Fruit fly (Drosophila melanogaster) whole organism, prepupa: ENCODE measurements around the gene CG43915.
A peak's percentile ranks its signal among the peaks of the same experiment; 100 is the strongest.

ENCODE experiments used
- CG11762 ChIP-seq: fragments of 200-800 bp; sonication (Bioruptor generic); optimal IDR thresholded peaks from 3 replicates; lab custom pipeline; 2016; ENCODE audit warnings: missing biosample characterization, missing genetic modification characterization; ENCODE audit not compliant: insufficient read depth
- CG15336 ChIP-seq: fragments of 200-800 bp; sonication (Bioruptor generic); IDR thresholded peaks from 2 replicates; pipeline ENCODE4 v1.3.6; 2022; ENCODE audit warnings: missing biosample characterization, missing genetic modification characterization
- CG1621 ChIP-seq: fragments of 200-800 bp; sonication (Bioruptor generic); optimal IDR thresholded peaks from 3 replicates; lab custom pipeline; 2018; ENCODE audit warnings: missing biosample characterization, mild to moderate bottlenecking, missing genetic modification characterization
- CG16779 ChIP-seq: fragments of 200-800 bp; sonication (Bioruptor generic); optimal IDR thresholded peaks from 3 replicates; lab custom pipeline; 2017; ENCODE audit warnings: missing biosample characterization, mild to moderate bottlenecking, missing genetic modification characterization
- CG31627 ChIP-seq: fragments of 200-800 bp; sonication (Bioruptor generic); optimal IDR thresholded peaks from 3 replicates; lab custom pipeline; 2016; ENCODE audit warnings: missing biosample characterization, missing genetic modification characterization
- CG32006 ChIP-seq: fragments of 200-800 bp; sonication (Bioruptor generic); optimal IDR thresholded peaks from 3 replicates; lab custom pipeline; 2017; ENCODE audit warnings: missing biosample characterization, mild to moderate bottlenecking, missing genetic modification characterization
- CG34406 ChIP-seq: fragments of 200-800 bp; sonication (Bioruptor generic); optimal IDR thresholded peaks from 3 replicates; lab custom pipeline; 2016; ENCODE audit warnings: missing biosample characterization, missing genetic modification characterization
- CG6276 ChIP-seq: fragments of 200-800 bp; sonication (Bioruptor generic); optimal IDR thresholded peaks from 2 replicates; lab custom pipeline; 2017; ENCODE audit warnings: missing biosample characterization, mild to moderate bottlenecking, missing genetic modification characterization
- CG6792 ChIP-seq: fragments of 200-800 bp; sonication (Bioruptor generic); optimal IDR thresholded peaks from 3 replicates; lab custom pipeline; 2016; ENCODE audit warnings: missing biosample characterization, missing genetic modification characterization
- CG7368 ChIP-seq: fragments of 200-800 bp; sonication (Bioruptor generic); optimal IDR thresholded peaks from 3 replicates; lab custom pipeline; 2016; ENCODE audit warnings: missing biosample characterization, missing genetic modification characterization
- CG8119 ChIP-seq: fragments of 200-800 bp; sonication (Bioruptor generic); IDR thresholded peaks from 3 replicates; pipeline ENCODE4 v1.3.6; 2022; ENCODE audit warnings: missing biosample characterization, missing genetic modification characterization
- CG8319 ChIP-seq: fragments of 200-800 bp; sonication (Bioruptor generic); optimal IDR thresholded peaks from 3 replicates; lab custom pipeline; 2016; ENCODE audit warnings: missing biosample characterization, missing genetic modification characterization
- Eip78C ChIP-seq: fragments of 200-800 bp; sonication (Bioruptor generic); peaks from one replicate; lab custom pipeline; 2016; ENCODE audit warnings: missing biosample characterization, missing genetic modification characterization
- Eip93F ChIP-seq: fragments of 200-800 bp; sonication (Bioruptor generic); optimal IDR thresholded peaks from 2 replicates; lab custom pipeline; 2016; ENCODE audit warnings: missing biosample characterization, mild to moderate bottlenecking, missing genetic modification characterization
- Ets21C ChIP-seq: fragments of 200-800 bp; sonication (Bioruptor generic); optimal IDR thresholded peaks from 3 replicates; lab custom pipeline; 2016; ENCODE audit warnings: missing biosample characterization, missing genetic modification characterization
- Gug ChIP-seq: fragments of 200-800 bp; sonication (Bioruptor generic); IDR thresholded peaks from 2 replicates; pipeline ENCODE4 v1.3.6; 2022; ENCODE audit warnings: missing biosample characterization, missing genetic modification characterization
- Hr39 ChIP-seq: fragments of 200-800 bp; sonication (Bioruptor generic); optimal IDR thresholded peaks from 2 replicates; lab custom pipeline; 2016; ENCODE audit warnings: missing biosample characterization, missing genetic modification characterization
- Met ChIP-seq: fragments of 200-800 bp; sonication (Bioruptor generic); optimal IDR thresholded peaks from 3 replicates; lab custom pipeline; 2016; ENCODE audit warnings: missing biosample characterization, missing genetic modification characterization
- Smox ChIP-seq: fragments of 200-800 bp; sonication (Bioruptor generic); optimal IDR thresholded peaks from 3 replicates; lab custom pipeline; 2016; ENCODE audit warnings: missing biosample characterization, missing genetic modification characterization
- Sox14 ChIP-seq: fragments of 200-800 bp; sonication (Bioruptor generic); optimal IDR thresholded peaks from 3 replicates; lab custom pipeline; 2016; ENCODE audit warnings: missing biosample characterization, missing genetic modification characterization
- Sox15 ChIP-seq: fragments of 200-800 bp; sonication (Bioruptor generic); optimal IDR thresholded peaks from 3 replicates; lab custom pipeline; 2016; ENCODE audit warnings: missing biosample characterization, missing genetic modification characterization
- achi ChIP-seq: fragments of 200-800 bp; sonication (Bioruptor generic); optimal IDR thresholded peaks from 3 replicates; lab custom pipeline; 2016; ENCODE audit warnings: missing biosample characterization, missing genetic modification characterization
- dac ChIP-seq: fragments of 200-800 bp; sonication (Bioruptor generic); optimal IDR thresholded peaks from 2 replicates; lab custom pipeline; 2017; ENCODE audit warnings: missing biosample characterization, mild to moderate bottlenecking, missing genetic modification characterization
- dsx ChIP-seq: fragments of 200-800 bp; optimal IDR thresholded peaks from 3 replicates; lab custom pipeline; 2019; ENCODE audit warnings: missing biosample characterization, mild to moderate bottlenecking, missing genetic modification characterization, moderate library complexity; ENCODE audit not compliant: poor library complexity, severe bottlenecking
- eg ChIP-seq: fragments of 200-800 bp; sonication (Bioruptor generic); IDR thresholded peaks from 3 replicates; pipeline ENCODE4 v1.3.6; 2022; ENCODE audit warnings: missing biosample characterization, missing genetic modification characterization
- fd85E ChIP-seq: fragments of 200-800 bp; sonication (Bioruptor generic); optimal IDR thresholded peaks from 3 replicates; lab custom pipeline; 2016; ENCODE audit warnings: missing biosample characterization, missing genetic modification characterization
- lz ChIP-seq: fragments of 200-800 bp; sonication (Bioruptor generic); optimal IDR thresholded peaks from 3 replicates; lab custom pipeline; 2016; ENCODE audit warnings: missing biosample characterization, missing genetic modification characterization
- net ChIP-seq: fragments of 200-800 bp; sonication (Bioruptor generic); optimal IDR thresholded peaks from 3 replicates; lab custom pipeline; 2016; ENCODE audit warnings: missing biosample characterization, missing genetic modification characterization
- salr ChIP-seq, 2 experiments: fragments of 200-800 bp; sonication (Bioruptor generic); optimal IDR thresholded peaks; 3 replicates each; lab custom pipeline; 2016 to 2018; ENCODE audit warnings: missing biosample characterization in 2 of 2, missing genetic modification characterization in 2 of 2, mild to moderate bottlenecking in 1 of 2
- spab ChIP-seq: fragments of 200-800 bp; sonication (Bioruptor generic); optimal IDR thresholded peaks from 2 replicates; lab custom pipeline; 2017; ENCODE audit warnings: missing biosample characterization, mild to moderate bottlenecking, missing genetic modification characterization, missing genetic modification reagents
- ss ChIP-seq, 2 experiments: fragments of 200-800 bp; sonication (Bioruptor generic); optimal IDR thresholded peaks; 2 replicates in 1 of 2; 3 replicates in 1 of 2; lab custom pipeline; 2017 to 2018; ENCODE audit warnings: mild to moderate bottlenecking in 2 of 2, missing biosample characterization in 2 of 2, missing genetic modification characterization in 2 of 2, moderate library complexity in 1 of 2
- svp ChIP-seq: fragments of 200-800 bp; sonication (Bioruptor generic); peaks from one replicate; lab custom pipeline; 2016; ENCODE audit warnings: missing biosample characterization, missing genetic modification characterization
- vri ChIP-seq: fragments of 200-800 bp; sonication (Bioruptor generic); optimal IDR thresholded peaks from 3 replicates; lab custom pipeline; 2016; ENCODE audit warnings: missing biosample characterization, mild to moderate bottlenecking, missing genetic modification characterization

The CG43915 gene

dm6 chr3L:3972599-3972998 is at the start of gene CG43915:
CG43915 (plus strand) TSS chr3L:3972899.
- TF ChIP-seq dsx: no peak
- TF ChIP-seq fd85E (GFP tag; lab: Kevin White, UChicago): no peak
- TF ChIP-seq CG34406 (GFP tag; lab: Kevin White, UChicago): no peak
- TF ChIP-seq CG31627 (GFP tag; lab: Kevin White, UChicago): no peak
- no peak for TF ChIP-seq Eip78C (GFP tag; lab: Kevin White, UChicago)
- no peak for TF ChIP-seq svp
- no peak for TF ChIP-seq CG6792
- no peak for TF ChIP-seq CG8119 (GFP tag; lab: Robert Waterston, UW)
- TF ChIP-seq CG32006 (GFP tag; lab: Kevin White, UChicago): no peak
- TF ChIP-seq CG15336 (GFP tag; lab: Robert Waterston, UW): no peak
- no peak for TF ChIP-seq Ets21C
- no peak for TF ChIP-seq Met (GFP tag; lab: Kevin White, UChicago)
- no peak for TF ChIP-seq achi (GFP tag; lab: Kevin White, UChicago)
- TF ChIP-seq Eip93F (GFP tag; lab: Kevin White, UChicago): no peak
- no peak for TF ChIP-seq lz

DNA sequence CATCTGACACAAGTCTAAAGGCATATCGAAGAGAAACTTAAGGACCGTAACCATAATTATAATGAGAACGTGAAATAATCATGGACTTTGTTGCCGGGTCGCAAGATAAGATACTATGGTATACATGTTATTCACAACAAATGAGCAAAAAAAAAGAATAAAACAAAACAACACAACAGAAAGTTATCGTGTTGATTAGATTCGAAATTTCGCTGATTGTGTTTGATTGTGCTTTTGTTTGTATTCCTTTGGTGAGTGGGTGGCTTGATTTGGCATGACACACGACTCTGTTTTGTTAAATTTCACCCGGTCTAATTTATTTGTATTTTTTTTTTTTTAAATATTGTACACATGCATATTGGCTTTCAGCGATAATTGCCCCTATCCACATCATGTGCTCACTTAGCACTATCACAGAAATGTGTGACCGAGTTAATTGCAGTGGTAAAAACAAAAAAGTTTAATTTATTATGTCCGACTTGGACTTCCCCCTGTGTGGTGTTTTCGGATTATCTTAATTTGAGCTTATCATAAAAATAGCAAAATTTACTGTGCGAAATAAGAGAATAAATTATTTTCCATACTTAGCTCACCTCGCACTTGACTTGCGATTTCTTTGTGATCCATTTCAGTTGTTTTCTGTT is 48.9 kb upstream of the CG43915 start:
- TF ChIP-seq CG7368 (GFP tag; lab: Kevin White, UChicago) (no peak), Eip93F (GFP tag; lab: Kevin White, UChicago) (no peak), vri (GFP tag; lab: Kevin White, UChicago) (peak; percentile 74)

dm6 chr3L:3925487-3925886 is 47.2 kb upstream of the CG43915 start:
- TF ChIP-seq CG15336 (GFP tag; lab: Robert Waterston, UW) (no peak), spab (GFP tag; lab: Kevin White, UChicago) (no peak), vri (GFP tag; lab: Kevin White, UChicago) (peak; percentile 69), CG11762 (GFP tag; lab: Kevin White, UChicago) (no peak), Sox14 (no peak)

dm6 chr3L:3926191-3926765 is 46.4 kb upstream of the CG43915 start:
- TF ChIP-seq CG1621 (tag; lab: Kevin White, UChicago) (no peak), eg (GFP tag; lab: Robert Waterston, UW) (no peak), CG11762 (GFP tag; lab: Kevin White, UChicago) (no peak), CG6276 (GFP tag; lab: Kevin White, UChicago) (no peak), Eip78C (GFP tag; lab: Kevin White, UChicago) (peak; percentile 30), Hr39 (GFP tag; lab: Kevin White, UChicago) (no peak), Gug (GFP tag; lab: Robert Waterston, UW) (no peak), CG8119 (GFP tag; lab: Robert Waterston, UW) (no peak), CG31627 (GFP tag; lab: Kevin White, UChicago) (no peak), CG34406 (GFP tag; lab: Kevin White, UChicago) (no peak), salr (GFP tag; optimal IDR thresholded peaks at IDR 0.05; lab: Kevin White, UChicago) (no peak), lz (no peak), spab (GFP tag; lab: Kevin White, UChicago) (no peak), CG16779 (tag; lab: Kevin White, UChicago) (no peak), vri (GFP tag; lab: Kevin White, UChicago) (peak; percentile 96)
- TF ChIP-seq, all 60 proteins: peak for 2

dm6 chr3L:3927462-3927861 is 45.2 kb upstream of the CG43915 start:
- no peak for TF ChIP-seq net (GFP tag; lab: Kevin White, UChicago)
- TF ChIP-seq CG6276 (GFP tag; lab: Kevin White, UChicago): no peak
- no peak for TF ChIP-seq Sox15
- TF ChIP-seq dac: no peak
- TF ChIP-seq Smox: no peak
- no peak for TF ChIP-seq CG8319
- TF ChIP-seq ss (GFP tag; optimal IDR thresholded peaks at IDR 0.05; lab: Kevin White, UChicago): no peak
- TF ChIP-seq Sox14: no peak
- TF ChIP-seq Eip93F (GFP tag; lab: Kevin White, UChicago): no peak
- TF ChIP-seq Ets21C: no peak
